Worm (Caenorhabditis elegans): ENCODE measurements around the gene egg-3.

DNA sequence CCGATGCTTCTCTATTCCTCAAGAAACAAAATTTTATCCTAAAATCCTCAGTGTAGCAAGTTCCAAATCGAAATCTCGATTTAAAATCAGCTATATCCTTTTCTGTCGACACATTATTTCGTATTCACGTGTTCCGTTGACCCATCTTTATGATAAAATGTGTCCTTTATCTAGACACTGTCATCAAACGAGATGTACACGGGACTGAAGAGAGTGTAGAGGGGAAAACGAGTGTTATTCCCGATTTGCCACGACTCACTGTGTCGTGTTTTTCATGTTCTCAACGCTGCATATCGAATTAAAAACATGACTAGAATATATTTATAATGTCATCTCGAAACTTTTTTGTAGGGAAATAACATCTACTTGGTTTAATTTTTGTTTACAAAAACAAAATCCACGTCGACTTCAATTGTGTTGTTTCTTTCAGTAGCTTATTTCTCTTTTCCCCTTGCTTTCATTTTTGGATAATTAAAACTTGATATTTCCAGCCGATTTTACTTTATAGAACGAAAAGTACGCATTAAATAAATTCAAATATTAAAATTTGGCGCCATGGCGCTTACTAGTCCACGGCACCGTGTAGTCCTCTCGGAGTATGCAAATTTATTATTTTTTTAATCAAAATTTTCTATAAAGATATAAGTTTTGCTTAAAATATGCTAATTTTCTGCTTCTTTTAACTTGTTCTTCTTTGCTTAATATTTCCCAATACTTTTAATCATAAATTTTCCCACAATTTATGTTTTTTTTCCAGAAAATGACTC lies 41.7 kb upstream of the egg-3 start, which contains the start of gene metr-1:
- TF ChIP-seq nfya-1 (tag; optimal IDR thresholded peaks at IDR 0.05) (no peak), zip-5 (tag; optimal IDR thresholded peaks at IDR 0.05) (no peak), ama-1 (optimal IDR thresholded peaks at IDR 0.05) (no peak), fkh-6 (tag; optimal IDR thresholded peaks at IDR 0.05) (no peak), sdc-2 (tag; optimal IDR thresholded peaks at IDR 0.05) (no peak), pha-4 (tag; optimal IDR thresholded peaks at IDR 0.05) (no peak), gmeb-2 (tag; optimal IDR thresholded peaks at IDR 0.05) (no peak), madf-2 (tag; optimal IDR thresholded peaks at IDR 0.05) (no peak), rnt-1 (tag; optimal IDR thresholded peaks at IDR 0.05) (no peak), ceh-9 (tag; optimal IDR thresholded peaks at IDR 0.05) (no peak)
